Worm (Caenorhabditis elegans): ENCODE data around the gene try-5.

DNA sequence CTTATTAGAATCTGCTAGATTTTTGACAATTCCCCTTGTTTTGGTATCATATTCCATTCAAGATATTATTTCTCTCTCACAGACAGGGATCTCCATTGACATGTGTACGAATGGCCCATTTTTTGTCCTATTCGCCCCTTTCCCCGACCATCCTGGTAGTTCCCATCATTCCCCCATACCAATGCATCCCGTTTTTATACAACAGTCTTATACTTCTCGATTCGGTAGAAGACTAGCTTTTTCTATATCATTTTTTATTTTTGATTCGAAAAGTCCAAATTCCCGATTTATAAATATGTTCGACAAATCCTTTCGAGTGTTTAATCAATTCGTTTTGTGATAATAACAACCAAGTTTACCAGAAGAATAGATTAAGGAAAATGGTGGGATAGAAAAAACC lies 19.9 kb upstream of the try-5 start:
- no peak for TF ChIP-seq ceh-22 (tag; optimal IDR thresholded peaks at IDR 0.05)
- no peak for TF ChIP-seq ceh-14 (tag; optimal IDR thresholded peaks at IDR 0.05)
- TF ChIP-seq unc-86 (tag; optimal IDR thresholded peaks at IDR 0.05) = no peak
- TF ChIP-seq lim-6 (tag; optimal IDR thresholded peaks at IDR 0.05) = no peak
- no peak for TF ChIP-seq madf-2 (tag; optimal IDR thresholded peaks at IDR 0.05)
- TF ChIP-seq lin-11 (tag; optimal IDR thresholded peaks at IDR 0.05) = no peak

Measured in whole organism, late embryonic.